Fruit fly (Drosophila melanogaster) ovary, adult (tissue): Measurements from ENCODE around the gene CG42564.

Source experiments
- CG17801 ChIP-seq: fragments of 200-800 bp; optimal IDR thresholded peaks from 2 replicates; lab custom pipeline; 2019; ENCODE audit warnings: missing biosample characterization, mild to moderate bottlenecking, missing genetic modification characterization, moderate library complexity; ENCODE audit not compliant: partially characterized antibody

The CG42564 gene

dm6 chr3R:6374307-6374574 lies at the start of gene CG42564:
CG42564 (plus strand) TSS chr3R:6374475.
- no peak for TF ChIP-seq CG17801 (GFP tag; lab: Kevin White, UChicago)

DNA sequence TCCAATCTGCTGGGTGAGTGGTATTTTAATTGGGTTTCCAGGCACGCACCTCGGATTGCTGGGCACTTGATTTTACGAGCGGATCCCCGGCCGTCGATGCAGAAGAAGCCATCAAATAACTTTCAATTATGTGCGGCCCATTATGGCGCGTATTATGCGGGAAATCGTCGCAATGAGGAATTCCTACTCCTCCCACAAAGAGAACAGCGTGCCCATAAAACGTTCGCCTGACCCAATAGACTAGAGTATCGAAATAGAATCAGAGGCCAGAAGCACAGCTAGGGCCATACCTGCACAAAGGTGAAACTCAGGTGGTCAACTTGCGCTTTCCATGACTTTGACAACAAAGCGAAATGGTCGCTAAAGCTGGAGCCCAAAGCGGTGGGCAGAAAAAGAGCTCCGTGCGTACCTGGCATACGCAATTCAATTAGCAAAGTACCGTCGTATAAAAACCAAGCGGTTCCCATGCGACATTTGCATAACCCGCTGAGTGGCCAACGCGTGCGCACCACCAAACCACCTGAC lies 44.4 kb upstream of the CG42564 start, which contains the start of gene Osi18:
Gene Osi18 (plus strand): TSS at position 475 of the 525 bp plus-strand sequence.
- TF ChIP-seq CG17801 (GFP tag; lab: Kevin White, UChicago) = no peak

dm6 chr3R:6334906-6335433 lies 39.3 kb upstream of the CG42564 start, which contains the start of gene Osi19:
Osi19 (plus strand) TSS chr3R:6335362.
- TF ChIP-seq CG17801 (GFP tag; lab: Kevin White, UChicago) = no peak

DNA sequence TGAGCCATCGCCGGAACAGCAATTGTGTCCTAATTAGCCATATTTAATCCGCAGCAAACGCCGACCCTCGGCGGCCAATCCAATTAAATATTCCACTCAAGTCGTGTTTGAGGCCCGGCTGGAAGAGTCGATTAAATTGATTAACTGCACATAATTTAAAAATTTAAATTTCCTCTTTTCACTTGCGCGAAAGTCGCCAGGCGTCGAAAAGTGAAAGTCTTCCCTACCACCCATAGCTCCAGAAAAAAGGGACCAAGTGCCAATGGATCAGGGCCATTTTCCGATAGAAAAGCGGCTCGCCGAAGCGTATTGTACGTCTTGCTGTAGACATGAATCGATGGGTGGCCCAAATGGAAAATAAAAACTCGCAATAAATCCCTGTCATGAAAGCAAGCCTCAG lies 36.9 kb upstream of the CG42564 start:
- TF ChIP-seq CG17801 (GFP tag; lab: Kevin White, UChicago) = no peak

DNA sequence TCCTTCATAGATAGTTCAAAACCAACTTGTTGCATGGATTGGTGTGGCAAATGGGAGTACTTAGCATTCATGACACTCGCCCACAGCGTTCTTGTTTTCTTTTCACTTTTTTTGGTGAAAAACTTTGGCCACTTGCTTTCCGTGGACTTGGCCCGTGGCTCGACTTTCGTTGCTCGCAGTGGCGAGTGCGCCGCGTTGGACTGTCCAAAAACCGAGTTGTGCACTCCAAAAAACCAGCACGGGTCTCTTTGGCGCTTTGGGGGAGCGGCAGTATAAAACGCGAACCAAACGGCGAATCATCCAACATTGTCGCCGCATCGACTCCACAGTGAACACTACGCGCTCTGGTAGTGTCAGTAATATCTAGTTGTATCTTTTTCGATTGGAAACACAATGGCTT lies 34.5 kb upstream of the CG42564 start, which contains the start of gene Osi20:
Gene Osi20 (plus strand): TSS at position 301 of the 400 bp plus-strand sequence.
- TF ChIP-seq CG17801 (GFP tag; lab: Kevin White, UChicago) = no peak

- no peak for TF ChIP-seq CG17801 (GFP tag; lab: Kevin White, UChicago)
Measured at dm6 chr3R:6341668-6342067, 32.6 kb upstream of the CG42564 start, which contains the start of gene CG17917. CG17917 (plus strand) TSS chr3R:6341968.

DNA sequence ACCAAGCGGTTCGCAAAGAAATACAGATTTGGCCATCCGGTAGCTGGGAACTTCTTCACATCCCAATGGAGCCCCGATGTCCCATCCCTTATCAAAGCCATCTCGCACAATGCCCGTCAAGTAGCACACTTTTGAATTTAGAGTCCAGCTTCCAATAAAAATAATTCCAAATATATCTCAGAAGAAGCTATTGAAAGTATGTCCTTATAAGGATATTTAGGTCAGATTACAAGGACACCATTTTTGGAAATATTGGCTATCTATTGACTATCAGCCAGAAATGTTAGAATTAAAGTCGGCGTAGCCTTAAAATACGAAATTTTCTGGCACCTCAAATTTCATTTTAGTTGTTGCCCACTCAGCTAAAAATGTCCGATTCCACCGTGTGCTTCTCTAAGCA lies 31.6 kb upstream of the CG42564 start, which contains the start of gene CG10298:
Gene CG10298 (plus strand): TSS at position 301 of the 400 bp plus-strand sequence.
- no peak for TF ChIP-seq CG17801 (GFP tag; lab: Kevin White, UChicago)

- no peak for TF ChIP-seq CG17801 (GFP tag; lab: Kevin White, UChicago)
Measured at dm6 chr3R:6343396-6344239, 30.7 kb upstream of the CG42564 start, which contains the start of gene CG17919. CG17919 (plus strand) TSS chr3R:6344029.

- peak; percentile 43 for TF ChIP-seq CG17801 (GFP tag; lab: Kevin White, UChicago)
Measured at dm6 chr3R:6345814-6346213, 28.5 kb upstream of the CG42564 start, which contains the start of the genes SmD2 and CG18048. SmD2 (minus strand) TSS chr3R:6345911. CG18048 (plus strand) TSS chr3R:6346111.

dm6 chr3R:6348943-6349342 lies 25.3 kb upstream of the CG42564 start, which contains the start of gene Hr83:
Hr83 (plus strand) TSS chr3R:6349243.
- TF ChIP-seq CG17801 (GFP tag; lab: Kevin White, UChicago) = no peak

- no peak for TF ChIP-seq CG17801 (GFP tag; lab: Kevin White, UChicago)
Measured at dm6 chr3R:6350755-6351154, 23.5 kb upstream of the CG42564 start, which contains the start of gene Pak. Pak (plus strand) TSS chr3R:6350896.

dm6 chr3R:6351181-6351580 lies 23.1 kb upstream of the CG42564 start:
- no peak for TF ChIP-seq CG17801 (GFP tag; lab: Kevin White, UChicago)

DNA sequence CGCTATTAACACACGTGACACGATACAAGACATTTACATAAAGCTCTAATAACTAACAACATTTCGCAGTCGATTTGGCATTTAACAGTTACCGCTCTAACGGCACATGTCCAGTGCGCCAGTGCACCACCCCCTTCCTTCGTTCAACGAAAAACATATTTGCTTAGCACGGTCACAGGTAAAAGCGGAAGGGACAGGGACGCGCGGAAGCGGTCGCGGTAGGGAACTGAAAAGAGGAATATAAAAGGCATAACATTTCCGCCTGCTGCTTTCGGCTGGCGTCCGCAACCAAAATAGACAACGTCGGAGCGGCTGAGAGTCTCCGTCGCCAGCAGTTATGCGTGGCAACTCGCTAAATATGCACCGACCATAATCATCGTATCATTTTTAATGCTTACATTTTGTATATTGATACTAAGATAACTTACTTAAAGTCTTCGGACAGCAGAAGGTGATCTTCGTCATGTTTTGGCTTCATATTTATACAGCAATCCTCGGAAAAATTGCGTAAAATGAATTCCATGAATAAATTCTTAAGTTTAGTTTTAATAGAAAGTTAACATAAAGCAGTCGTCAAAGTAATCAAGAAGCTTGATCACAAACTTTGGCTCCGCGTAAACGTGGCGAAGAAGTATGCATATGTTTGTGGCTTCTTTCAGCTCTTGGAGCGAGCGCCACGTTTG lies 22.4 kb upstream of the CG42564 start:
- no peak for TF ChIP-seq CG17801 (GFP tag; lab: Kevin White, UChicago)

DNA sequence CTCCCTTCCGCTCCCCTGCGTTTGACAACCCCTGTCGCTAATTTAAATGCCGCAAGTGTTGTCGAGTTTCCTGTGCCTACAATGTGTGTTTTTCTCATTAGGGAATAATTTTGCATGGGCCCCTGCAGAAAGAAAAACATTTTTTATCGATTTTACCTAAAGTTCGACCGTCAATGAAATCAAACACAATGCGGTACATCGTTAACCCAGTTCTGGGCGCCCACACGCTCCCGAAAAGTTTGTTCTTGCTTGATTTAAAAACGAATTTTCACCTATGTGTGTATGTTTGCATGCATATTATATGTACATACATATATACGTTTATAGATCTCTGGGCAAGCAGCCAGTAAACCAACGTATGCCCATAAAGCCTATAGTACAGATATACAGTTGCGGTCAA lies 21.8 kb upstream of the CG42564 start:
- no peak for TF ChIP-seq CG17801 (GFP tag; lab: Kevin White, UChicago)
